Fruit fly (Drosophila melanogaster) whole organism, wandering third instar larva: ENCODE results near the gene Sur.

ENCODE experiments used
- Abd-B ChIP-seq: fragments of >200 bp; optimal IDR thresholded peaks from 2 replicates; lab custom pipeline; 2017; ENCODE audit warnings: missing biosample characterization, missing genetic modification characterization
- CG32264 ChIP-seq: fragments of 200-800 bp; sonication (Bioruptor generic); optimal IDR thresholded peaks from 2 replicates; lab custom pipeline; 2016; ENCODE audit warnings: missing biosample characterization, missing genetic modification characterization
- CG9705 ChIP-seq: fragments of 200-800 bp; sonication (Bioruptor generic); optimal IDR thresholded peaks from 2 replicates; lab custom pipeline; 2018; ENCODE audit warnings: missing biosample characterization, mild to moderate bottlenecking, missing genetic modification characterization
- CrebA ChIP-seq: fragments of 200-800 bp; sonication (Bioruptor generic); optimal IDR thresholded peaks from 2 replicates; lab custom pipeline; 2016; ENCODE audit warnings: missing biosample characterization, mild to moderate bottlenecking, missing genetic modification characterization, borderline replicate concordance
- Dfd ChIP-seq: fragments of >200 bp; optimal IDR thresholded peaks from 2 replicates; lab custom pipeline; 2017; ENCODE audit warnings: missing biosample characterization, missing genetic modification characterization
- Dif ChIP-seq: fragments of 200-275, 200-300 bp; sonication (Bioruptor generic); optimal IDR thresholded peaks from 2 replicates; lab custom pipeline; 2018; ENCODE audit warnings: missing biosample characterization, missing genetic modification characterization; ENCODE audit not compliant: partially characterized antibody
- GATAd ChIP-seq: sonication (Bioruptor generic); optimal IDR thresholded peaks from 2 replicates; lab custom pipeline; 2016; ENCODE audit warnings: missing biosample characterization, missing genetic modification characterization
- Hnf4 ChIP-seq: fragments of 200-800 bp; sonication (Bioruptor generic); optimal IDR thresholded peaks from 2 replicates; lab custom pipeline; 2016; ENCODE audit warnings: missing biosample characterization, mild to moderate bottlenecking, missing genetic modification characterization
- Hr78 ChIP-seq: fragments of >200 bp; optimal IDR thresholded peaks from 2 replicates; lab custom pipeline; 2017; ENCODE audit warnings: missing biosample characterization, missing genetic modification characterization
- Hr83 ChIP-seq: fragments of 200-300 bp; sonication (Bioruptor generic); optimal IDR thresholded peaks from 2 replicates; lab custom pipeline; 2016; ENCODE audit warnings: missing biosample characterization, mild to moderate bottlenecking, missing genetic modification characterization, moderate library complexity; ENCODE audit not compliant: poor library complexity, severe bottlenecking
- Jra ChIP-seq: sonication (Bioruptor generic); optimal IDR thresholded peaks from 2 replicates; lab custom pipeline; 2016; ENCODE audit warnings: missing biosample characterization, missing genetic modification characterization
- Mio ChIP-seq: sonication (Bioruptor generic); optimal IDR thresholded peaks from 2 replicates; lab custom pipeline; 2016; ENCODE audit warnings: missing biosample characterization, missing genetic modification characterization
- Myc ChIP-seq: fragments of >200 bp; optimal IDR thresholded peaks from 2 replicates; lab custom pipeline; 2017
- N ChIP-seq: fragments of >200 bp; optimal IDR thresholded peaks from 2 replicates; lab custom pipeline; 2018; ENCODE audit warnings: missing biosample characterization, missing external identifiers, missing genetic modification characterization
- Rel ChIP-seq, 2 experiments: fragments of 200-800 bp; sonication (Bioruptor generic) in 1 of 2; optimal IDR thresholded peaks; 2 replicates in 1 of 2; 3 replicates in 1 of 2; lab custom pipeline; 2016 to 2019; ENCODE audit warnings: mild to moderate bottlenecking in 2 of 2, missing biosample characterization in 2 of 2, missing genetic modification characterization in 2 of 2, moderate library complexity in 1 of 2
- Sp1 ChIP-seq: fragments of 200-800 bp; sonication (Bioruptor generic); optimal IDR thresholded peaks from 3 replicates; lab custom pipeline; 2019; ENCODE audit warnings: missing biosample characterization, mild to moderate bottlenecking, missing genetic modification characterization, moderate library complexity
- br ChIP-seq: fragments of 200-800 bp; sonication (Bioruptor generic); optimal IDR thresholded peaks from 2 replicates; lab custom pipeline; 2016; ENCODE audit warnings: missing biosample characterization, missing genetic modification characterization
- brk ChIP-seq: fragments of 200-800 bp; sonication (Bioruptor generic); optimal IDR thresholded peaks from 2 replicates; lab custom pipeline; 2016; ENCODE audit warnings: missing biosample characterization, mild to moderate bottlenecking, missing genetic modification characterization
- dmrt93B ChIP-seq: fragments of 200-800 bp; sonication (Bioruptor generic); optimal IDR thresholded peaks from 2 replicates; lab custom pipeline; 2018; ENCODE audit warnings: missing biosample characterization, mild to moderate bottlenecking, missing genetic modification characterization
- ey ChIP-seq: fragments of 200-800 bp; sonication (Bioruptor generic); optimal IDR thresholded peaks from 2 replicates; lab custom pipeline; 2016; ENCODE audit warnings: missing biosample characterization, missing genetic modification characterization
- foxo ChIP-seq, 2 experiments: fragments of 200-800 bp; sonication (Bioruptor generic); optimal IDR thresholded peaks; 2 replicates in 1 of 2; 3 replicates in 1 of 2; lab custom pipeline; 2016 to 2017; ENCODE audit warnings: missing biosample characterization in 2 of 2, missing genetic modification characterization in 2 of 2
- fru ChIP-seq: fragments of 200-800 bp; sonication (Bioruptor generic); optimal IDR thresholded peaks from 3 replicates; lab custom pipeline; 2016; ENCODE audit warnings: missing biosample characterization, mild to moderate bottlenecking, missing genetic modification characterization
- h ChIP-seq: fragments of 200-800 bp; sonication (Bioruptor generic); optimal IDR thresholded peaks from 3 replicates; lab custom pipeline; 2016; ENCODE audit warnings: missing biosample characterization, mild to moderate bottlenecking, missing genetic modification characterization
- jim ChIP-seq: fragments of 175-275, 200-325 bp; sonication (Bioruptor generic); optimal IDR thresholded peaks from 2 replicates; lab custom pipeline; 2016; ENCODE audit warnings: missing biosample characterization, mild to moderate bottlenecking, missing genetic modification characterization
- lola ChIP-seq: fragments of >200 bp; optimal IDR thresholded peaks from 2 replicates; lab custom pipeline; 2017; ENCODE audit warnings: missing biosample characterization, missing genetic modification characterization
- pan ChIP-seq: fragments of >200 bp; optimal IDR thresholded peaks from 2 replicates; lab custom pipeline; 2017
- psq ChIP-seq: fragments of 200-800 bp; sonication (Bioruptor generic); optimal IDR thresholded peaks from 3 replicates; lab custom pipeline; 2017; ENCODE audit warnings: missing biosample characterization, mild to moderate bottlenecking, missing genetic modification characterization, moderate library complexity
- rgr ChIP-seq: fragments of 200-800 bp; sonication (Bioruptor generic); optimal IDR thresholded peaks from 3 replicates; lab custom pipeline; 2016; ENCODE audit warnings: missing biosample characterization, mild to moderate bottlenecking, missing genetic modification characterization
- sage ChIP-seq: fragments of 200-800 bp; sonication (Bioruptor generic); optimal IDR thresholded peaks from 2 replicates; lab custom pipeline; 2016; ENCODE audit warnings: missing biosample characterization, mild to moderate bottlenecking, missing genetic modification characterization
- sv ChIP-seq: fragments of 200-800 bp; sonication (Bioruptor generic); optimal IDR thresholded peaks from 3 replicates; lab custom pipeline; 2016; ENCODE audit warnings: missing biosample characterization, missing genetic modification characterization
- tai ChIP-seq: sonication (Bioruptor generic); optimal IDR thresholded peaks from 2 replicates; lab custom pipeline; 2016; ENCODE audit warnings: missing biosample characterization, missing genetic modification characterization
- usp ChIP-seq: fragments of >200 bp; optimal IDR thresholded peaks from 2 replicates; lab custom pipeline; 2017; ENCODE audit warnings: missing biosample characterization, missing genetic modification characterization
- woc ChIP-seq: sonication (Bioruptor generic); optimal IDR thresholded peaks from 2 replicates; lab custom pipeline; 2016; ENCODE audit warnings: missing biosample characterization, mild to moderate bottlenecking, missing genetic modification characterization

The Sur gene

DNA sequence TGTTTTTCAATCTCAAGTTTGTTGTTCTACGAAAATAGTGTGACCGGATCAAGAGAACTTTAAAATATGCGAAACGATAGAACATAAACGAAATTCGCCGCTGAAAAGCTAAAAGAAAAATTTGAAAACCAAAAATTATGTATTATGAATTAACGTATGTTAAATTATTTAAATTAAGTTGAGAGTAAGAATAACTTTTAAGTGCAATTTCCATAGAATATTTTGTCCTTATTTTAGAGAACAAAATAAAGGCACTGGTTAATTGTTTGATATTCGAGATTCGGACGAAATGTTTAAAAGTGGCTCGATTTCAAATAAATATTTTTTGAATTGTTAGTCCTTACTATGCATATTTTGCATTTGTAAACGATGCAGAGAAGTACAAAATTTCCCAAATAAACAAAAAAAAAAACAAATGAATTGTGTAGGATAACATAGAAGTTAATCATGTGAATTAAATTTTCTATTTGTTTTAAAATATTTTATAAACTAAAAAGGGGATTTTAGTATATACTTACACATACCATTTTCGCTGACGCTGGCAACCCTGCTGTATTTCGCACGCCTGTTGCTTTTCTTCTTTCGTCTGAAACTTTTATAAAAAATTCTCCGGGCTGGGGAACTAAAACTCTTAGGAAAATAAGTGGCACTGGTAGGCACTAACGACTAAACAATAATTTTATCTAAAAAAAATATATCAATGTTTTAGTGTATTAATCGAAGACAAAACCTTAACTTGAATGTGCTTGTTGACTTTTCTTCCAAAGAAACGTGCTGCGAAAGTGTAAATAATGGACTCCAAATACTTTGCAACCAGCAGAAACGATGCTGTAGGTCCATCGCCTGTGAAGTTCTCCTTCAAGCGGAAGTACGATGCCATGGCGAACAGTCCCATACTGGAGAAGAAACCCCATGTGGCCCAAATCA is 12.0 kb upstream of the Sur start, which contains the start of the genes CG5727 and ath:
CG5727 (minus strand) TSS at position 51 of the 927 bp plus-strand sequence.
ath (plus strand) TSS at position 513 of the 927 bp plus-strand sequence.
- TF ChIP-seq Rel (GFP tag; optimal IDR thresholded peaks at IDR 0.05; lab: Kevin White, UChicago) (no peak), Rel (tag; optimal IDR thresholded peaks at IDR 0.05; lab: Kevin White, UChicago) (peak; percentile 33), woc (GFP tag; lab: Kevin White, UChicago) (peak; percentile 50), psq (GFP tag; lab: Kevin White, UChicago) (peak; percentile 44), h (no peak), Hnf4 (peak; percentile 1), Myc (lab: Kevin White, UChicago) (no peak), brk (GFP tag; lab: Kevin White, UChicago) (peak; percentile 1), N (GFP tag; lab: Kevin White, UChicago) (no peak)

dm6 chr2L:10208799-10209794 is 10.2 kb upstream of the Sur start, which contains the start of gene CG5731:
TSS of gene CG5731 (minus strand) at chr2L:10209744.
- no peak for TF ChIP-seq tai (GFP tag; lab: Kevin White, UChicago)
- no peak for TF ChIP-seq Hr83 (GFP tag; lab: Kevin White, UChicago)
- no peak for TF ChIP-seq Abd-B (GFP tag; lab: Kevin White, UChicago)
- no peak for TF ChIP-seq sage
- TF ChIP-seq dmrt93B (GFP tag; lab: Kevin White, UChicago) = no peak
- TF ChIP-seq, all 38 proteins: peak for 0

dm6 chr2L:10206633-10207162 is 7.8 kb upstream of the Sur start, which contains the start of gene Snx17:
TSS of gene Snx17 (minus strand) at chr2L:10206961.
- TF ChIP-seq Rel (GFP tag; optimal IDR thresholded peaks at IDR 0.05; lab: Kevin White, UChicago) (no peak), Rel (tag; optimal IDR thresholded peaks at IDR 0.05; lab: Kevin White, UChicago) (no peak), jim (GFP tag; lab: Kevin White, UChicago) (no peak), foxo (GFP tag; optimal IDR thresholded peaks at IDR 0.05; lab: Kevin White, UChicago) (no peak), Hnf4 (no peak), psq (GFP tag; lab: Kevin White, UChicago) (no peak), Hr83 (GFP tag; lab: Kevin White, UChicago) (no peak), br (GFP tag; lab: Kevin White, UChicago) (no peak), ey (no peak), Sp1 (GFP tag; lab: Kevin White, UChicago) (no peak)
- TF ChIP-seq, all 38 proteins: peak for 0

- no peak for TF ChIP-seq woc (GFP tag; lab: Kevin White, UChicago)
- TF ChIP-seq psq (GFP tag; lab: Kevin White, UChicago) = no peak
- no peak for TF ChIP-seq dmrt93B (GFP tag; lab: Kevin White, UChicago)
- TF ChIP-seq h = no peak
- TF ChIP-seq pan (lab: Kevin White, UChicago) = no peak
- no peak for TF ChIP-seq Jra (GFP tag; lab: Kevin White, UChicago)
- no peak for TF ChIP-seq Mio (GFP tag; lab: Kevin White, UChicago)
- TF ChIP-seq rgr = no peak
- no peak for TF ChIP-seq Dif (GFP tag; lab: Kevin White, UChicago)
- no peak for TF ChIP-seq Hnf4
- no peak for TF ChIP-seq tai (GFP tag; lab: Kevin White, UChicago)
- no peak for TF ChIP-seq GATAd (GFP tag; lab: Kevin White, UChicago)
Measured at dm6 chr2L:10205940-10206339, 7.0 kb upstream of the Sur start.

DNA sequence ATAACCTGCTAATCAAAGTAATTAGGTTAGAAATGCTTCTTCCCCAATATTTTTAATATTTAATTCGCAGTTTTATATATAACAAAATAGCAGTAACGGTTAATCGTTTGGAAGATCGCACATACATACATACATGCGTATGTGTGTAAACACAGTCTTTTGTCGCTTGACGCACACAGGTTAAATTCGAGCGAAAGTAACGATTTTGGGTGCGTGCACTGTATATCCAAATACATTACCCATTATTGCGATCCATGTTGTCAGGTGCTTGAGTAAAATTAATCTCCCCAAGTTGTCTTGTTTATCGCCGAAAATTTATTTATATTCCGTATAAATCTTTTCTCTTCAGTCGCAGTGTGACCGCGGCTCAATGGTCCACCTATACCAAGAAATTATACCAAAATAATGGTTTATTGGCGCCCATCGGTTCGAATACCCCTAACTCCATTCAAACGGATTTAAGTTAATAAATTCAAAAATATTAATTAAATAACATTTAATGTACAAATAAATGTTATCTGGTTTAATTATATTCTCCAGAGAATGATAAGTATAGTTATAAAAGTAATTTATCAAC is 5.1 kb upstream of the Sur start, which contains the start of gene CG34159:
CG34159 (minus strand) TSS at position 385 of the 577 bp plus-strand sequence.
- no peak for TF ChIP-seq CG32264 (GFP tag; lab: Kevin White, UChicago)
- no peak for TF ChIP-seq CG9705 (GFP tag; lab: Kevin White, UChicago)
- TF ChIP-seq N (GFP tag; lab: Kevin White, UChicago) = no peak
- no peak for TF ChIP-seq CrebA (GFP tag; lab: Kevin White, UChicago)
- no peak for TF ChIP-seq psq (GFP tag; lab: Kevin White, UChicago)
- TF ChIP-seq Jra (GFP tag; lab: Kevin White, UChicago) = no peak
- no peak for TF ChIP-seq lola (GFP tag; lab: Kevin White, UChicago)
- no peak for TF ChIP-seq Abd-B (GFP tag; lab: Kevin White, UChicago)
- TF ChIP-seq usp (GFP tag; lab: Kevin White, UChicago) = no peak
- TF ChIP-seq Dfd (GFP tag; lab: Kevin White, UChicago) = no peak
- no peak for TF ChIP-seq foxo (GFP tag; optimal IDR thresholded peaks at IDR 0.05; lab: Kevin White, UChicago)
- TF ChIP-seq Hr78 (GFP tag; lab: Kevin White, UChicago) = no peak
- no peak for TF ChIP-seq Myc (lab: Kevin White, UChicago)
- no peak for TF ChIP-seq brk (GFP tag; lab: Kevin White, UChicago)
- no peak for TF ChIP-seq fru (GFP tag; lab: Kevin White, UChicago)
- TF ChIP-seq Mio (GFP tag; lab: Kevin White, UChicago) = no peak
- TF ChIP-seq h = no peak
- no peak for TF ChIP-seq sv (GFP tag; lab: Kevin White, UChicago)
- TF ChIP-seq, all 38 proteins: peak for 0
